Fruit fly (Drosophila melanogaster) whole organism, embryonic: ENCODE results near the gene Prim2.
A peak's percentile ranks its signal among the peaks of the same experiment; 100 is the strongest.

Experiments
- Asciz ChIP-seq: fragments of 200-800 bp; sonication (Bioruptor generic); optimal IDR thresholded peaks from 2 replicates; lab custom pipeline; 2017; ENCODE audit warnings: missing biosample characterization, mild to moderate bottlenecking, missing genetic modification characterization, missing genetic modification reagents
- Atf-2 ChIP-seq: fragments of 200-800 bp; sonication (Bioruptor generic); optimal IDR thresholded peaks from 2 replicates; lab custom pipeline; 2016; ENCODE audit warnings: missing biosample characterization, missing genetic modification characterization
- BtbVII ChIP-seq: fragments of 200-800 bp; sonication (Bioruptor generic); optimal IDR thresholded peaks from 3 replicates; lab custom pipeline; 2017; ENCODE audit warnings: missing biosample characterization, mild to moderate bottlenecking, missing genetic modification characterization
- CG10366 ChIP-seq: fragments of 200-800 bp; sonication (Bioruptor generic); IDR thresholded peaks from 2 replicates; pipeline ENCODE4 v1.3.6; 2022; ENCODE audit warnings: missing biosample characterization, missing genetic modification characterization
- CG1233 ChIP-seq: fragments of 200-800 bp; sonication (Bioruptor generic); optimal IDR thresholded peaks from 4 replicates; lab custom pipeline; 2018; ENCODE audit warnings: missing biosample characterization, mild to moderate bottlenecking, missing genetic modification characterization
- CG15696 ChIP-seq: fragments of 200-800 bp; sonication (Bioruptor generic); optimal IDR thresholded peaks from 2 replicates; lab custom pipeline; 2019; ENCODE audit warnings: missing biosample characterization, mild to moderate bottlenecking, missing genetic modification characterization, moderate library complexity
- CG17328 ChIP-seq: fragments of 200-800 bp; sonication (Bioruptor generic); IDR thresholded peaks from 2 replicates; pipeline ENCODE4 v1.3.6; 2022; ENCODE audit warnings: missing biosample characterization, missing genetic modification characterization
- CG17361 ChIP-seq: fragments of 200-800 bp; sonication (Bioruptor generic); IDR thresholded peaks from 3 replicates; pipeline ENCODE4 v1.3.6; 2022; ENCODE audit warnings: missing biosample characterization, missing genetic modification characterization
- CG17385 ChIP-seq: fragments of 200-800 bp; sonication (Bioruptor generic); optimal IDR thresholded peaks from 3 replicates; lab custom pipeline; 2018; ENCODE audit warnings: missing biosample characterization, mild to moderate bottlenecking, missing genetic modification characterization
- CG18262 ChIP-seq: fragments of 200-800 bp; optimal IDR thresholded peaks from 3 replicates; lab custom pipeline; 2019; ENCODE audit warnings: missing biosample characterization, mild to moderate bottlenecking, missing genetic modification characterization, moderate library complexity
- CG18619 ChIP-seq: fragments of 200-800 bp; sonication (Bioruptor generic); optimal IDR thresholded peaks from 3 replicates; lab custom pipeline; 2017; ENCODE audit warnings: missing biosample characterization, mild to moderate bottlenecking, missing genetic modification characterization
- CG2120 ChIP-seq: fragments of 200-800 bp; sonication (Bioruptor generic); optimal IDR thresholded peaks from 3 replicates; lab custom pipeline; 2016; ENCODE audit warnings: missing biosample characterization, missing genetic modification characterization
- CG2199 ChIP-seq: fragments of 200-800 bp; sonication (Bioruptor generic); IDR thresholded peaks from 3 replicates; pipeline ENCODE4 v1.3.6; 2022; ENCODE audit warnings: missing biosample characterization, missing genetic modification characterization
- CG3065 ChIP-seq: fragments of 200-800 bp; sonication (Bioruptor generic); optimal IDR thresholded peaks from 2 replicates; lab custom pipeline; 2016; ENCODE audit warnings: missing biosample characterization, missing genetic modification characterization
- CG42726 ChIP-seq: fragments of 200-800 bp; sonication (Bioruptor generic); IDR thresholded peaks from 2 replicates; pipeline ENCODE4 v1.3.6; 2022; ENCODE audit warnings: missing biosample characterization, missing genetic modification characterization; ENCODE audit not compliant: partially characterized antibody
- CG4328 ChIP-seq: fragments of 200-800 bp; sonication (Bioruptor generic); optimal IDR thresholded peaks from 3 replicates; lab custom pipeline; 2017; ENCODE audit warnings: missing biosample characterization, missing genetic modification reagents, missing genetic modification characterization
- CG4730 ChIP-seq: fragments of 200-800 bp; sonication (Bioruptor generic); IDR thresholded peaks from 2 replicates; pipeline ENCODE4 v1.3.6; 2022; ENCODE audit warnings: missing biosample characterization, missing genetic modification characterization
- CG6813 ChIP-seq: fragments of 200-800 bp; sonication (Bioruptor generic); optimal IDR thresholded peaks from 2 replicates; lab custom pipeline; 2017; ENCODE audit warnings: missing biosample characterization, missing genetic modification characterization, mild to moderate bottlenecking, moderate library complexity, missing genetic modification reagents
- CG8924 ChIP-seq: fragments of 200-800 bp; optimal IDR thresholded peaks from 3 replicates; lab custom pipeline; 2019; ENCODE audit warnings: missing biosample characterization, mild to moderate bottlenecking, missing genetic modification characterization, moderate library complexity
- CG8944 ChIP-seq: fragments of 200-800 bp; sonication (Bioruptor generic); optimal IDR thresholded peaks from 3 replicates; lab custom pipeline; 2016; ENCODE audit warnings: missing biosample characterization, missing genetic modification characterization
- CG9215 ChIP-seq: fragments of 200-800 bp; sonication (Bioruptor generic); IDR thresholded peaks from 2 replicates; pipeline ENCODE4 v1.3.6; 2022; ENCODE audit warnings: missing biosample characterization, missing genetic modification characterization
- CHES-1-like ChIP-seq: fragments of 200-800 bp; sonication (Bioruptor generic); optimal IDR thresholded peaks from 2 replicates; lab custom pipeline; 2016; ENCODE audit warnings: missing biosample characterization, missing genetic modification characterization
- CkIIα-i1 ChIP-seq: fragments of 200-800 bp; sonication (Bioruptor generic); IDR thresholded peaks from 2 replicates; pipeline ENCODE4 v1.3.6; 2022; ENCODE audit warnings: missing biosample characterization, missing genetic modification characterization
- Dad ChIP-seq: fragments of 200-800 bp; sonication (Bioruptor generic); optimal IDR thresholded peaks from 3 replicates; lab custom pipeline; 2016; ENCODE audit warnings: missing biosample characterization, missing genetic modification characterization
- Dbx ChIP-seq: fragments of 200-800 bp; sonication (Bioruptor generic); IDR thresholded peaks from 3 replicates; pipeline ENCODE4 v1.3.6; 2022; ENCODE audit warnings: missing biosample characterization, missing genetic modification characterization
- Dip2 ChIP-seq: fragments of 200-800 bp; sonication (Bioruptor generic); IDR thresholded peaks from 2 replicates; pipeline ENCODE4 v1.3.6; 2022; ENCODE audit warnings: missing biosample characterization, missing genetic modification characterization
- Eip74EF ChIP-seq, 2 experiments: fragments of 200-800 bp in 1 of 2; fragments of >200 bp in 1 of 2; sonication (Bioruptor generic) in 1 of 2; optimal IDR thresholded peaks; 2 replicates each; lab custom pipeline; 2017 to 2019; ENCODE audit warnings: missing biosample characterization in 2 of 2, missing genetic modification characterization in 2 of 2, mild to moderate bottlenecking in 1 of 2, moderate library complexity in 1 of 2
- Gug ChIP-seq: fragments of 200-800 bp; sonication (Bioruptor generic); IDR thresholded peaks from 4 replicates; pipeline ENCODE4 v1.3.6; 2022; ENCODE audit warnings: missing biosample characterization, missing genetic modification characterization
- HLH3B ChIP-seq: fragments of 200-800 bp; sonication (Bioruptor generic); IDR thresholded peaks from 2 replicates; pipeline ENCODE4 v1.3.6; 2022; ENCODE audit warnings: missing biosample characterization, missing genetic modification characterization
- Hmx ChIP-seq: fragments of 200-800 bp; sonication (Bioruptor generic); optimal IDR thresholded peaks from 2 replicates; lab custom pipeline; 2016; ENCODE audit warnings: missing biosample characterization, missing genetic modification characterization
- Lim3 ChIP-seq: fragments of 200-800 bp; sonication (Bioruptor generic); IDR thresholded peaks from 2 replicates; pipeline ENCODE4 v1.3.6; 2022; ENCODE audit warnings: missing biosample characterization, missing genetic modification characterization
- Mes4 ChIP-seq: fragments of 200-800 bp; sonication (Bioruptor generic); optimal IDR thresholded peaks from 2 replicates; lab custom pipeline; 2016; ENCODE audit warnings: missing biosample characterization, missing genetic modification characterization
- Vsx1 ChIP-seq: fragments of 200-800 bp; sonication (Bioruptor generic); optimal IDR thresholded peaks from 2 replicates; lab custom pipeline; 2017; ENCODE audit warnings: missing biosample characterization, mild to moderate bottlenecking, missing genetic modification characterization, missing genetic modification reagents
- ato ChIP-seq: fragments of 200-800 bp; sonication (Bioruptor generic); IDR thresholded peaks from 2 replicates; pipeline ENCODE4 v1.3.6; 2022; ENCODE audit warnings: missing biosample characterization, missing genetic modification characterization; ENCODE audit not compliant: partially characterized antibody
- btn ChIP-seq: fragments of 200-800 bp; sonication (Bioruptor generic); optimal IDR thresholded peaks from 2 replicates; lab custom pipeline; 2016; ENCODE audit warnings: missing biosample characterization, missing genetic modification characterization
- caup ChIP-seq: fragments of 200-800 bp; sonication (Bioruptor generic); optimal IDR thresholded peaks from 3 replicates; lab custom pipeline; 2017; ENCODE audit warnings: missing biosample characterization, mild to moderate bottlenecking, missing genetic modification characterization, moderate library complexity; ENCODE audit not compliant: severe bottlenecking
- chif ChIP-seq, 2 experiments: fragments of 200-800 bp; sonication (Bioruptor generic); optimal IDR thresholded peaks; 3 replicates each; lab custom pipeline; 2016; ENCODE audit warnings: missing biosample characterization in 2 of 2, missing genetic modification characterization in 2 of 2
- eve ChIP-seq, 2 experiments: fragments of >200 bp; optimal IDR thresholded peaks; 2 replicates each; lab custom pipeline; 2017; ENCODE audit warnings: missing biosample characterization in 2 of 2, missing genetic modification characterization in 2 of 2
- eyg ChIP-seq: fragments of 200-800 bp; sonication (Bioruptor generic); optimal IDR thresholded peaks from 3 replicates; lab custom pipeline; 2016; ENCODE audit warnings: missing biosample characterization, missing genetic modification characterization
- fru ChIP-seq: fragments of >200 bp; optimal IDR thresholded peaks from 2 replicates; lab custom pipeline; 2017
- insv ChIP-seq, 2 experiments: fragments of 200-800 bp; sonication (Bioruptor generic); optimal IDR thresholded peaks; 3 replicates each; lab custom pipeline; 2016 to 2018; ENCODE audit warnings: missing biosample characterization in 2 of 2, missing genetic modification characterization in 2 of 2
- inv ChIP-seq: fragments of 200-800 bp; sonication (Bioruptor generic); IDR thresholded peaks from 2 replicates; pipeline ENCODE4 v1.3.6; 2022; ENCODE audit warnings: missing biosample characterization, missing genetic modification characterization; ENCODE audit not compliant: partially characterized antibody
- lmd ChIP-seq: fragments of 200-800 bp; sonication (Bioruptor generic); IDR thresholded peaks from 2 replicates; pipeline ENCODE4 v1.3.6; 2022; ENCODE audit warnings: missing biosample characterization, missing genetic modification characterization
- lola ChIP-seq, 3 experiments: fragments of >200 bp in 2 of 3; fragments of 200-800 bp in 1 of 3; sonication (Bioruptor generic) in 1 of 3; optimal IDR thresholded peaks; 2 replicates each; lab custom pipeline; 2017 to 2019; ENCODE audit warnings: missing biosample characterization in 3 of 3, missing genetic modification characterization in 3 of 3, mild to moderate bottlenecking in 1 of 3, moderate library complexity in 1 of 3
- pho ChIP-seq: fragments of 200-800 bp; sonication (Bioruptor generic); optimal IDR thresholded peaks from 2 replicates; lab custom pipeline; 2016; ENCODE audit warnings: missing biosample characterization, missing genetic modification characterization
- schlank ChIP-seq: fragments of 200-800 bp; sonication (Bioruptor generic); optimal IDR thresholded peaks from 2 replicates; lab custom pipeline; 2018; ENCODE audit warnings: missing biosample characterization, mild to moderate bottlenecking, missing genetic modification characterization
- sima ChIP-seq: fragments of 200-800 bp; sonication (Bioruptor generic); optimal IDR thresholded peaks from 2 replicates; lab custom pipeline; 2016; ENCODE audit warnings: missing biosample characterization, missing genetic modification characterization
- vnd ChIP-seq: fragments of 200-800 bp; sonication (Bioruptor generic); IDR thresholded peaks from 3 replicates; pipeline ENCODE4 v1.3.6; 2022; ENCODE audit warnings: missing biosample characterization, missing genetic modification characterization; ENCODE audit not compliant: partially characterized antibody
- zf30C ChIP-seq: fragments of 200-800 bp; sonication (Bioruptor generic); optimal IDR thresholded peaks from 3 replicates; lab custom pipeline; 2018; ENCODE audit warnings: missing biosample characterization, mild to moderate bottlenecking, missing genetic modification characterization

Prim2 gene

DNA sequence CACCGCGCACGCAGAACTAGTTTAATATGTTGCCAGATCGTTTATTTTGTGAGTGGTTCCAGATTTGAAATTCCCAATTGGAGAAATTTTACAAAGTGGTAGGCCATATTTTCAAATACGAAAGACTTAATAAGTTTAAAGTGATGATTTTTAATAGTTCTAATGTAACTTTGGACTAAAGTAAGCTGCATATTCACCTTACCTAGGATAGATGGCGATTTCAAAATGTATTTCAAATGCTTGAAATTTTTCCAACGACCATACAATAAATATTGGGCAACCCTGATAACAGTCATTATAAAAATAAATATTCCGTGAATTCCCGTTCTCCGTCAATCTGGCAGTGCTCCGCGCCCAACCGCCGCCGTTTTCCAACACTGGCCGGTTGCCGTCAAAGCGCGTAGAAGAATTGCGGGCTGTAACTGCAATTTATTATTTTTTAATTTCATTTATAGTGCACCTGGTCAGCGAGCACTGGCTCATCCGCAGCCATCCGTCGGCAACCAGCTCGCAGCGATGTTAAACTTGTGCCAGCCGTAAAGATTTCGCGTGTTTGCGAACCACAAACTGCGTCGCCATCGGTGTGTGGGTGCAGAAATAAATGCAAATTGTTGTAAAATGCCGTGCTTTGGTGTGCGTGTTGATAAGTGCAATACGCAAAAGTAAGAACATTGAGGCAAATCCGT, 14.6 kb upstream of the Prim2 start, which contains the start of the genes Ide and RhoBTB (continued):
- TF ChIP-seq Asciz (GFP tag; lab: Kevin White, UChicago) (no peak), pho (GFP tag; lab: Kevin White, UChicago) (peak; percentile 92), CG4730 (GFP tag; lab: Robert Waterston, UW) (0 out of 2 replicates have a peak, but pooled peaks have one; percentile 2), CG10366 (GFP tag; lab: Robert Waterston, UW) (0 out of 2 replicates have a peak, but pooled peaks have one; percentile 62), CG8944 (peak; percentile 87), CG4328 (GFP tag; lab: Kevin White, UChicago) (peak; percentile 76), CG3065 (GFP tag; lab: Kevin White, UChicago) (peak; percentile 41), CG6813 (GFP tag; lab: Kevin White, UChicago) (no peak), Hmx (GFP tag; lab: Kevin White, UChicago) (no peak), lola (GFP tag; optimal IDR thresholded peaks at IDR 0.05; lab: Kevin White, UChicago) (peak in 1 of 3 experiments; percentile 79), vnd (GFP tag; lab: Robert Waterston, UW) (no peak), fru (lab: Kevin White, UChicago) (no peak), CHES-1-like (GFP tag; lab: Kevin White, UChicago) (peak; percentile 88), lmd (GFP tag; lab: Robert Waterston, UW) (peak; percentile 85), eyg (GFP tag; lab: Kevin White, UChicago) (peak; percentile 75), Atf-2 (GFP tag; lab: Kevin White, UChicago) (peak; percentile 85), CG42726 (GFP tag; lab: Robert Waterston, UW) (no peak), insv (GFP tag; optimal IDR thresholded peaks at IDR 0.05; lab: Kevin White, UChicago) (peak; percentile 87 to 98), sima (no peak), Eip74EF (GFP tag; optimal IDR thresholded peaks at IDR 0.05; lab: Kevin White, UChicago) (no peak), CG1233 (peak; percentile 75), CG15696 (tag; lab: Kevin White, UChicago) (peak; percentile 72), CG9215 (GFP tag; lab: Robert Waterston, UW) (peak; percentile 91), schlank (tag; lab: Kevin White, UChicago) (peak; percentile 76), Lim3 (no peak), btn (GFP tag; lab: Kevin White, UChicago) (peak; percentile 12), Gug (GFP tag; lab: Robert Waterston, UW) (peak; percentile 81; the same call in 2 of the 4 replicates), CG8924 (tag; lab: Kevin White, UChicago) (peak; percentile 76), Dip2 (GFP tag; lab: Robert Waterston, UW) (peak; percentile 31; the same call in 1 of the 2 replicates), ato (no peak), CkIIα-i1 (GFP tag; lab: Robert Waterston, UW) (no peak), CG17328 (0 out of 2 replicates have a peak, but pooled peaks have one; percentile 38), CG2199 (GFP tag; lab: Robert Waterston, UW) (no peak), HLH3B (GFP tag; lab: Robert Waterston, UW) (peak; percentile 46; the same call in 1 of the 2 replicates), zf30C (GFP tag; lab: Kevin White, UChicago) (no peak), Vsx1 (no peak), Dbx (GFP tag; lab: Robert Waterston, UW) (peak; percentile 86), eve (GFP tag; optimal IDR thresholded peaks at IDR 0.05; lab: Kevin White, UChicago) (no peak), Dad (GFP tag; lab: Kevin White, UChicago) (peak; percentile 45), chif (GFP tag; optimal IDR thresholded peaks at IDR 0.05; lab: Kevin White, UChicago) (peak; percentile 77 to 79), CG17385 (GFP tag; lab: Kevin White, UChicago) (peak; percentile 68), CG18619 (GFP tag; lab: Kevin White, UChicago) (peak; percentile 80), CG2120 (GFP tag; lab: Kevin White, UChicago) (peak; percentile 96), CG17361 (peak; percentile 92), inv (GFP tag; lab: Robert Waterston, UW) (no peak), caup (GFP tag; lab: Kevin White, UChicago) (peak; percentile 59), CG18262 (no peak), BtbVII (peak; percentile 19), Mes4 (peak; percentile 47)
